Worm (Caenorhabditis elegans): ENCODE data around the gene clc-10.

The clc-10 gene

ce11 chrIII:6085311-6085710 is 28.4 kb downstream of the clc-10 start:
- no peak for TF ChIP-seq unc-62 (GFP tag; optimal IDR thresholded peaks at IDR 0.05)

DNA sequence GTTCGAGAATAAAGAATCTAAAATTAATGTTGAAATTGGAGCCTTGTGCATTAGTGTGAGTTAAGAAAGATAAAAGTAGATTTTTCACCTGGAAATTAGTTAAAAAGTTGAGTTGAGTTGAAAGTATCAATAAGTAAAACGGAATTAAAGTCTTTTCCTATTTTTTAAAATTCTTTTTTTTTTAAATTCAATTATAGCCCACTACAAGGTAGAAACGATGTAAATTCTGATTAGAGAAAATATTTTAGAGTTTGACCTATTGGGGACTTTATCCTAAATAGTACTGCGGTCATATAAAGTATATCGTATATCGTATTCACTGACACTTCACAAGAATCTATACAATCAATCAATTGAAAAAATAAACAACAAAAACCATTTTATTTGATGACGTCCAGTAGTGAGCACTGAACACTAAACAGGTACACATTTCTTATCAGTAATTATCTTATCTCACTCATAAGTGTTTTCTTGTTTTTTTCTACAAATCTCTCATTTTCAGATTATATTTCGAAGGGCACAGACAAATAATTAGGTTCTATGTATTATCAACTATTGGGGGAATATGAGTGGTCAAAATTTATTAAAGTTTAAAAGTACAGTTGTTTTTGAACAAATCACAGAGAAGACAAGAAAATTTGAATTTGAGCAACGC is 31.0 kb downstream of the clc-10 start, which contains the start of gene wht-1:
Gene wht-1 (minus strand): TSS at position 51 of the 655 bp plus-strand sequence.
- no peak for TF ChIP-seq unc-62 (GFP tag; optimal IDR thresholded peaks at IDR 0.05)

- no peak for TF ChIP-seq unc-62 (GFP tag; optimal IDR thresholded peaks at IDR 0.05)
Measured at ce11 chrIII:6095654-6096053, 38.8 kb downstream of the clc-10 start.

DNA sequence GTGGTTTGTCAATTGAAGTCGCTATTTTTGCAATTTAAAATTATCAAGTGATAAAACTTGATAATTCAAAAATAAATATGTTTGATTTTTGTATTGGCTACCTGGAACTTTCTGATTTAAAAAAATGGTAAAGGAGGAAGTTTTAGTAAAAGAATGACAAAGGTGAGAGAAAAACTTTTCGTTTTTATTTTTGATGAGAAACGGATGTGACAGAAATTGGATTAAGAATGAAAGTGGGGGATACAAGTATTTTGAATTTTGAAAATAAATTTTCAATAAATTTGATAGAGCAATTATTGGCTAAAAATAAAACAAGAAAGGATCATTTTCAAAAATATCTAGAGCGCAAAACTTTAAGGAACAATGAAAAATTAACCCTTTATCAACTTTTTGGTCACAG is 45.9 kb downstream of the clc-10 start, which contains the start of gene C05D10.4:
Gene C05D10.4 (minus strand): TSS at position 101 of the 400 bp plus-strand sequence.
- no peak for TF ChIP-seq unc-62 (GFP tag; optimal IDR thresholded peaks at IDR 0.05)

- TF ChIP-seq unc-62 (GFP tag; optimal IDR thresholded peaks at IDR 0.05) = no peak
Measured at ce11 chrIII:6105897-6106296, 49.0 kb downstream of the clc-10 start.
